Fruit fly (Drosophila melanogaster): Measurements from ENCODE around the gene CG13390.
A peak's percentile ranks its signal among the peaks of the same experiment; 100 is the strongest.

The CG13390 gene

DNA sequence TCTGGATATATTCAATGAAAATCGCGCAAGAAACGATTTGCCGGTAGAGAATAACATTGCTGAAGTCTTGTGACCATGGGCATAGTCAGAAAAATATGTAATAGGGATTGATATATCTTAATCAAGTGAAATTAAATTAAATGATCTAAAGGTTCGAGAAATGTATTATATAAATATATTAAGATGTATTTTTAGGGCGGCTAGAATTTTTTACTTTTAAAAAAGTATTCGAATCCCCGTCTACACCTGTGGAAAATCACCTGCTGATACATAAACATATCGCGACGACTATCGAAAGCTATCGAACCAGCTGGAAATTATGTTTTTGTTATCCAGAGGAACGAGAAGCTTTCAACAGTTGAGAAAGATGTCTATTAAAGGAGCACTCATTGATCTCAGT is at the start of gene CG13390, which contains the start of gene CG17294:
TSS of gene CG13390 (minus strand) at position 81 of the 400 bp plus-strand sequence.
TSS of gene CG17294 (plus strand) at position 319 of the 400 bp plus-strand sequence.
- TF ChIP-seq cic (GFP tag; optimal IDR thresholded peaks at IDR 0.05) (peak; percentile 93), cnc (optimal IDR thresholded peaks at IDR 0.05) (no peak), Hr96 (GFP tag; optimal IDR thresholded peaks at IDR 0.05) (peak; percentile 95), CG33017 (tag; optimal IDR thresholded peaks at IDR 0.05) (peak; percentile 99), CG11617 (GFP tag; optimal IDR thresholded peaks at IDR 0.05) (peak; percentile 99), bab1 (GFP tag; optimal IDR thresholded peaks at IDR 0.05) (peak; percentile 100), CG7045 (GFP tag; optimal IDR thresholded peaks at IDR 0.05) (peak; percentile 99), Crg-1 (GFP tag; optimal IDR thresholded peaks at IDR 0.05) (peak; percentile 98), CG12768 (GFP tag; optimal IDR thresholded peaks at IDR 0.05) (peak; percentile 100), Clk (GFP tag; optimal IDR thresholded peaks at IDR 0.05) (peak; percentile 98), tj (GFP tag; optimal IDR thresholded peaks at IDR 0.05) (peak; percentile 88), ovo (GFP tag; optimal IDR thresholded peaks at IDR 0.05) (peak; percentile 88), pad (GFP tag; optimal IDR thresholded peaks at IDR 0.05) (peak; percentile 95), toe (GFP tag; optimal IDR thresholded peaks at IDR 0.05) (peak; percentile 98), CG14711 (tag; optimal IDR thresholded peaks at IDR 0.05) (peak; percentile 99), Mnt (GFP tag; optimal IDR thresholded peaks at IDR 0.05) (peak; percentile 94), CG5204 (GFP tag; optimal IDR thresholded peaks at IDR 0.05) (no peak), CG7101 (tag; optimal IDR thresholded peaks at IDR 0.05) (peak; percentile 100), CG1620 (GFP tag; optimal IDR thresholded peaks at IDR 0.05) (peak; percentile 98), kay (GFP tag; ENCODE audit: borderline replicate concordance) (peak; percentile 97)

- TF ChIP-seq CG14711 (tag; optimal IDR thresholded peaks at IDR 0.05) (peak; percentile 5), Hr96 (GFP tag; optimal IDR thresholded peaks at IDR 0.05) (no peak), tj (GFP tag; optimal IDR thresholded peaks at IDR 0.05) (peak; percentile 67), bab1 (GFP tag; optimal IDR thresholded peaks at IDR 0.05) (peak; percentile 30), CG5204 (GFP tag; optimal IDR thresholded peaks at IDR 0.05) (no peak), CG33017 (tag; optimal IDR thresholded peaks at IDR 0.05) (peak; percentile 42), cnc (optimal IDR thresholded peaks at IDR 0.05) (no peak), kay (GFP tag; ENCODE audit: borderline replicate concordance) (peak; percentile 92), ovo (GFP tag; optimal IDR thresholded peaks at IDR 0.05) (no peak)
These were observed 49.6 kb upstream of the CG13390 start for dm6 chr2L:8425962-8426759.

dm6 chr2L:8425212-8425611 is 48.6 kb upstream of the CG13390 start:
- TF ChIP-seq CG7045 (GFP tag; optimal IDR thresholded peaks at IDR 0.05) (no peak), CG5204 (GFP tag; optimal IDR thresholded peaks at IDR 0.05) (no peak), CG1620 (GFP tag; optimal IDR thresholded peaks at IDR 0.05) (no peak), Mnt (GFP tag; optimal IDR thresholded peaks at IDR 0.05) (no peak), cnc (optimal IDR thresholded peaks at IDR 0.05) (no peak), tj (GFP tag; optimal IDR thresholded peaks at IDR 0.05) (peak; percentile 77), kay (GFP tag; ENCODE audit: borderline replicate concordance) (peak; percentile 36), Hr96 (GFP tag; optimal IDR thresholded peaks at IDR 0.05) (no peak), CG14711 (tag; optimal IDR thresholded peaks at IDR 0.05) (no peak), Crg-1 (GFP tag; optimal IDR thresholded peaks at IDR 0.05) (no peak), CG33017 (tag; optimal IDR thresholded peaks at IDR 0.05) (no peak), CG11617 (GFP tag; optimal IDR thresholded peaks at IDR 0.05) (no peak)

DNA sequence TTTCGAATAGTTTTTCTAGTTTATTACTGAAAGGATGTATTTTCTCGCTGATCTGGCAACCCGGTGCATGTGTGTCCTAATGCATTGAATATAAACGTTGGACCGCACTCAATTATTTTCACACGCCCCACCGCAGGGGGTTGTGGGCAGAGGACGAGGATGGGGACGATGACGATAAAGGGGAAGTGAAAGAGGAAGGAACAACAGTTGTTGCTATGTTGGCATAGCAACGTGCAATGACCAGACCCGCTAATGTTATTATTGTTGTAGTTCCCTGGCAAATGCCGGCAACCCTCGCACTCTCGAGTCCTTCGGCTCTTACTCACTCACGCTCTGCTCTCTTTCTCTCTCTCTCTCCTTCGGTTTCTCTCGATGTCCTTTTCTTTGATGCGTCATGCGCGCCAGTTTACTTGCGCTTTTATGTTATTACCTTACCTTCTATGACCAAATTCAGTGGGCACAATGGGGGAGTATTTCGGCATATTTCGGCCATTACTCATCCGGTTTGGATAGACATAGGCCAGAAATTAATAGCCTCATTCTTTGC is 48.1 kb upstream of the CG13390 start:
- no peak for TF ChIP-seq CG11617 (GFP tag; optimal IDR thresholded peaks at IDR 0.05)
- TF ChIP-seq bab1 (GFP tag; optimal IDR thresholded peaks at IDR 0.05) = no peak

DNA sequence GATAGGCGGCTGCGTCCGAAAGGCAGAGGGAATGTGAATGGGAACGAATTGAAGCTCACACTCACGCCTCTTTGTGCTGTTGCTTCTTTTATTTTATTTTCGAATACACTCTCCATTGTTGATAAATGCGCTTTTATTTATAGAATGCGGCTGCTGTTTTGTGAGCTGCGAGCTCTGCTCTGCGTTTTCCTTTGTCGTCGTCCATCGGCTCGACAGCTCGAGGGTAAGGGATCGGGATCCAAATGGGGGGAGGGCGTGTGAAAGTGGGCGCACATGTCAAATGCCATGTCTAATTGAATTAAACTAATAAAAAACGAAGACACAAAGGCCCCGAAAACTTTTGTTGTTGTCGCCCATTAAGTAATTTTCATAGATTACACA is 47.5 kb upstream of the CG13390 start:
- TF ChIP-seq toe (GFP tag; optimal IDR thresholded peaks at IDR 0.05) = no peak
- TF ChIP-seq CG1620 (GFP tag; optimal IDR thresholded peaks at IDR 0.05) = no peak
- no peak for TF ChIP-seq CG11617 (GFP tag; optimal IDR thresholded peaks at IDR 0.05)
- no peak for TF ChIP-seq CG14711 (tag; optimal IDR thresholded peaks at IDR 0.05)
- TF ChIP-seq pad (GFP tag; optimal IDR thresholded peaks at IDR 0.05) = no peak
- TF ChIP-seq CG5204 (GFP tag; optimal IDR thresholded peaks at IDR 0.05) = no peak
- TF ChIP-seq Clk (GFP tag; optimal IDR thresholded peaks at IDR 0.05) = no peak
- TF ChIP-seq ovo (GFP tag; optimal IDR thresholded peaks at IDR 0.05) = no peak
- TF ChIP-seq Hr96 (GFP tag; optimal IDR thresholded peaks at IDR 0.05) = no peak
- no peak for TF ChIP-seq cnc (optimal IDR thresholded peaks at IDR 0.05)
- no peak for TF ChIP-seq CG12768 (GFP tag; optimal IDR thresholded peaks at IDR 0.05)
- no peak for TF ChIP-seq tj (GFP tag; optimal IDR thresholded peaks at IDR 0.05)

DNA sequence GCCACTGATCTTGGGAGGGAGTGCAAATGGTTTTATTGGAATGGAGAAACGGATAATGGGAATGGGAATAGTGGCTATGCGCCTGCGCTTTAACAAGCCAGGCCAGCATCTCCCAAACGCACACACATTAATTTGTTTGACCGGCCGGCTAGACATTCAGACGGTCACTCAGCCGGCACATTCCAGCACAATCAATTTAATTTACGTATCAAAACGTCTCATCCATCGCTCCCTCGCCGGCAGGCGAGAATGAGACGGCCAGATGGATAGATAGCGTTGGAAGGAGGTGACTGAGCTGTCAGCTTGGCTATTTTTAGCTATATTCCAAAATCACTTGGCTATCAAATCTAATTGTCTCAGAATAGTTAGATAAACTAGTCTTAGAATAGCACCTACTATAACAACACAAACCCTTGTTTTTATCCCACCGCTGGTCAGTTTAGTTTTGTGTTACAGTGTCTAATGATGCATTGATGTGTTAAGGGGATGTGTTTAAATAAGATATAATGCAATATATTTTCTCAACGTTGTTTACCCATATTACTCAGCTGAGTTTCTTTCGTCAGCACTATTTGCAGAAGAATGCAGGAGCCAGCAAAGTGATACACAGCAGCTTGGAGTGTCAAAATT is 47.0 kb upstream of the CG13390 start:
- TF ChIP-seq tj (GFP tag; optimal IDR thresholded peaks at IDR 0.05) (peak; percentile 90), Hr96 (GFP tag; optimal IDR thresholded peaks at IDR 0.05) (no peak)

All from whole organism, adult.